Fruit fly (Drosophila melanogaster) whole organism, prepupa: ENCODE results near the gene pzg.

Experiments
- CG10631 ChIP-seq: fragments of 200-800 bp; sonication (Bioruptor generic); optimal IDR thresholded peaks from 2 replicates; lab custom pipeline; 2016; ENCODE audit warnings: missing biosample characterization, missing genetic modification characterization
- CG10669 ChIP-seq: fragments of 200-800 bp; sonication (Bioruptor generic); optimal IDR thresholded peaks from 3 replicates; lab custom pipeline; 2018; ENCODE audit warnings: missing biosample characterization, mild to moderate bottlenecking, missing genetic modification characterization, moderate library complexity
- CG11294 ChIP-seq: fragments of 200-800 bp; sonication (Bioruptor generic); IDR thresholded peaks from 2 replicates; pipeline ENCODE4 v1.3.6; 2022; ENCODE audit warnings: missing biosample characterization, missing genetic modification characterization
- CG11762 ChIP-seq: fragments of 200-800 bp; sonication (Bioruptor generic); optimal IDR thresholded peaks from 3 replicates; lab custom pipeline; 2016; ENCODE audit warnings: missing biosample characterization, missing genetic modification characterization; ENCODE audit not compliant: insufficient read depth
- CG11902 ChIP-seq: fragments of 200-800 bp; sonication (Bioruptor generic); optimal IDR thresholded peaks from 3 replicates; lab custom pipeline; 2016; ENCODE audit warnings: missing biosample characterization, missing genetic modification characterization
- CG32006 ChIP-seq: fragments of 200-800 bp; sonication (Bioruptor generic); optimal IDR thresholded peaks from 3 replicates; lab custom pipeline; 2017; ENCODE audit warnings: missing biosample characterization, mild to moderate bottlenecking, missing genetic modification characterization
- CG34406 ChIP-seq: fragments of 200-800 bp; sonication (Bioruptor generic); optimal IDR thresholded peaks from 3 replicates; lab custom pipeline; 2016; ENCODE audit warnings: missing biosample characterization, missing genetic modification characterization
- CG3919 ChIP-seq: fragments of 200-800 bp; sonication (Bioruptor generic); optimal IDR thresholded peaks from 3 replicates; lab custom pipeline; 2016; ENCODE audit warnings: missing biosample characterization, missing genetic modification characterization
- CG4318 ChIP-seq: fragments of 200-800 bp; sonication (Bioruptor generic); optimal IDR thresholded peaks from 3 replicates; lab custom pipeline; 2017; ENCODE audit warnings: missing biosample characterization, mild to moderate bottlenecking, missing genetic modification characterization
- CG6163 ChIP-seq: fragments of 200-800 bp; sonication (Bioruptor generic); IDR thresholded peaks from 3 replicates; pipeline ENCODE4 v1.3.6; 2022; ENCODE audit warnings: missing biosample characterization, missing genetic modification characterization
- CG6276 ChIP-seq: fragments of 200-800 bp; sonication (Bioruptor generic); optimal IDR thresholded peaks from 2 replicates; lab custom pipeline; 2017; ENCODE audit warnings: missing biosample characterization, mild to moderate bottlenecking, missing genetic modification characterization
- CG6808 ChIP-seq: fragments of 200-800 bp; sonication (Bioruptor generic); optimal IDR thresholded peaks from 3 replicates; lab custom pipeline; 2017; ENCODE audit warnings: missing biosample characterization, missing genetic modification characterization, mild to moderate bottlenecking, moderate library complexity, missing genetic modification reagents
- CG8319 ChIP-seq: fragments of 200-800 bp; sonication (Bioruptor generic); optimal IDR thresholded peaks from 3 replicates; lab custom pipeline; 2016; ENCODE audit warnings: missing biosample characterization, missing genetic modification characterization
- CG8632 ChIP-seq: fragments of 200-800 bp; sonication (Bioruptor generic); optimal IDR thresholded peaks from 3 replicates; lab custom pipeline; 2016; ENCODE audit warnings: missing biosample characterization, missing genetic modification characterization
- Eip75B ChIP-seq: fragments of 200-800 bp; sonication (Bioruptor generic); optimal IDR thresholded peaks from 3 replicates; lab custom pipeline; 2016; ENCODE audit warnings: missing biosample characterization, missing genetic modification characterization
- Eip78C ChIP-seq: fragments of 200-800 bp; sonication (Bioruptor generic); peaks from one replicate; lab custom pipeline; 2016; ENCODE audit warnings: missing biosample characterization, missing genetic modification characterization
- Eip93F ChIP-seq: fragments of 200-800 bp; sonication (Bioruptor generic); optimal IDR thresholded peaks from 2 replicates; lab custom pipeline; 2016; ENCODE audit warnings: missing biosample characterization, mild to moderate bottlenecking, missing genetic modification characterization
- Ets21C ChIP-seq: fragments of 200-800 bp; sonication (Bioruptor generic); optimal IDR thresholded peaks from 3 replicates; lab custom pipeline; 2016; ENCODE audit warnings: missing biosample characterization, missing genetic modification characterization
- Gug ChIP-seq: fragments of 200-800 bp; sonication (Bioruptor generic); IDR thresholded peaks from 2 replicates; pipeline ENCODE4 v1.3.6; 2022; ENCODE audit warnings: missing biosample characterization, missing genetic modification characterization
- Hr38 ChIP-seq: sonication (Bioruptor generic); optimal IDR thresholded peaks from 2 replicates; lab custom pipeline; 2016; ENCODE audit warnings: missing biosample characterization, missing genetic modification characterization
- Hr39 ChIP-seq: fragments of 200-800 bp; sonication (Bioruptor generic); optimal IDR thresholded peaks from 2 replicates; lab custom pipeline; 2016; ENCODE audit warnings: missing biosample characterization, missing genetic modification characterization
- Lpt ChIP-seq: fragments of 200-800 bp; sonication (Bioruptor generic); optimal IDR thresholded peaks from 3 replicates; lab custom pipeline; 2016; ENCODE audit warnings: missing biosample characterization, missing genetic modification characterization
- Sox15 ChIP-seq: fragments of 200-800 bp; sonication (Bioruptor generic); optimal IDR thresholded peaks from 3 replicates; lab custom pipeline; 2016; ENCODE audit warnings: missing biosample characterization, missing genetic modification characterization
- achi ChIP-seq: fragments of 200-800 bp; sonication (Bioruptor generic); optimal IDR thresholded peaks from 3 replicates; lab custom pipeline; 2016; ENCODE audit warnings: missing biosample characterization, missing genetic modification characterization
- acj6 ChIP-seq: fragments of 200-800 bp; sonication (Bioruptor generic); optimal IDR thresholded peaks from 3 replicates; lab custom pipeline; 2016; ENCODE audit warnings: missing biosample characterization, missing genetic modification characterization
- dsx ChIP-seq: fragments of 200-800 bp; optimal IDR thresholded peaks from 3 replicates; lab custom pipeline; 2019; ENCODE audit warnings: missing biosample characterization, mild to moderate bottlenecking, missing genetic modification characterization, moderate library complexity; ENCODE audit not compliant: poor library complexity, severe bottlenecking
- eg ChIP-seq: fragments of 200-800 bp; sonication (Bioruptor generic); IDR thresholded peaks from 3 replicates; pipeline ENCODE4 v1.3.6; 2022; ENCODE audit warnings: missing biosample characterization, missing genetic modification characterization
- fd85E ChIP-seq: fragments of 200-800 bp; sonication (Bioruptor generic); optimal IDR thresholded peaks from 3 replicates; lab custom pipeline; 2016; ENCODE audit warnings: missing biosample characterization, missing genetic modification characterization
- fkh ChIP-seq: fragments of 200-800 bp; sonication (Bioruptor generic); optimal IDR thresholded peaks from 3 replicates; lab custom pipeline; 2017; ENCODE audit warnings: missing biosample characterization, mild to moderate bottlenecking, missing genetic modification characterization, moderate library complexity
- lz ChIP-seq: fragments of 200-800 bp; sonication (Bioruptor generic); optimal IDR thresholded peaks from 3 replicates; lab custom pipeline; 2016; ENCODE audit warnings: missing biosample characterization, missing genetic modification characterization
- spab ChIP-seq: fragments of 200-800 bp; sonication (Bioruptor generic); optimal IDR thresholded peaks from 2 replicates; lab custom pipeline; 2017; ENCODE audit warnings: missing biosample characterization, mild to moderate bottlenecking, missing genetic modification characterization, missing genetic modification reagents
- svp ChIP-seq: fragments of 200-800 bp; sonication (Bioruptor generic); peaks from one replicate; lab custom pipeline; 2016; ENCODE audit warnings: missing biosample characterization, missing genetic modification characterization
- topi ChIP-seq: fragments of 200-800 bp; sonication (Bioruptor generic); optimal IDR thresholded peaks from 3 replicates; lab custom pipeline; 2016; ENCODE audit warnings: missing biosample characterization, missing genetic modification characterization
- vri ChIP-seq: fragments of 200-800 bp; sonication (Bioruptor generic); optimal IDR thresholded peaks from 3 replicates; lab custom pipeline; 2016; ENCODE audit warnings: missing biosample characterization, mild to moderate bottlenecking, missing genetic modification characterization

pzg gene

dm6 chr3L:21276296-21277257 is 9.3 kb upstream of the pzg start (continued):
- no peak for TF ChIP-seq CG4318 (GFP tag; lab: Kevin White, UChicago)
- TF ChIP-seq CG11902 (GFP tag; lab: Kevin White, UChicago): peak; percentile 1
- TF ChIP-seq Eip75B (GFP tag; lab: Kevin White, UChicago): peak; percentile 52
- no peak for TF ChIP-seq Lpt
- peak; percentile 83 for TF ChIP-seq svp
- TF ChIP-seq fkh (GFP tag; lab: Kevin White, UChicago): peak; percentile 81
- TF ChIP-seq eg (GFP tag; lab: Robert Waterston, UW): peak; percentile 42; the same call in 1 of the 3 replicates
- peak; percentile 49 for TF ChIP-seq acj6 (GFP tag; lab: Kevin White, UChicago)
- 0 out of 3 replicates have a peak, but pooled peaks have one; percentile 18 for TF ChIP-seq CG6163 (GFP tag; lab: Robert Waterston, UW)
- peak; percentile 62 for TF ChIP-seq Hr39 (GFP tag; lab: Kevin White, UChicago)
- no peak for TF ChIP-seq Eip93F (GFP tag; lab: Kevin White, UChicago)
- peak; percentile 53 for TF ChIP-seq topi (GFP tag; lab: Kevin White, UChicago)
- TF ChIP-seq achi (GFP tag; lab: Kevin White, UChicago): peak; percentile 28
- no peak for TF ChIP-seq fd85E (GFP tag; lab: Kevin White, UChicago)
- TF ChIP-seq spab: no peak
- no peak for TF ChIP-seq CG8319
- TF ChIP-seq lz (GFP tag; lab: Kevin White, UChicago): peak; percentile 51
- peak; percentile 6 for TF ChIP-seq Sox15 (GFP tag; lab: Kevin White, UChicago)
- TF ChIP-seq Ets21C (GFP tag; lab: Kevin White, UChicago): peak; percentile 48
- TF ChIP-seq Gug (GFP tag; lab: Robert Waterston, UW): no peak
- no peak for TF ChIP-seq CG11762 (GFP tag; lab: Kevin White, UChicago)
- TF ChIP-seq CG11294 (GFP tag; lab: Robert Waterston, UW): no peak
- TF ChIP-seq CG34406: peak; percentile 13
- TF ChIP-seq CG3919: peak; percentile 23
- TF ChIP-seq CG32006: no peak
- no peak for TF ChIP-seq CG6276
- peak; percentile 8 for TF ChIP-seq CG8632 (GFP tag; lab: Kevin White, UChicago)
- no peak for TF ChIP-seq CG10669
- peak; percentile 95 for TF ChIP-seq Eip78C (GFP tag; lab: Kevin White, UChicago)
- peak; percentile 20 for TF ChIP-seq dsx
- TF ChIP-seq CG6808 (GFP tag; lab: Kevin White, UChicago): peak; percentile 34

dm6 chr3L:21277897-21278530 is 7.9 kb upstream of the pzg start:
- TF ChIP-seq Ets21C (GFP tag; lab: Kevin White, UChicago) (no peak), CG34406 (no peak), CG32006 (no peak), Hr38 (GFP tag; lab: Kevin White, UChicago) (no peak), svp (peak; percentile 74), dsx (no peak), Lpt (no peak), Hr39 (GFP tag; lab: Kevin White, UChicago) (no peak), vri (GFP tag; lab: Kevin White, UChicago) (peak; percentile 70)

- TF ChIP-seq Ets21C (GFP tag; lab: Kevin White, UChicago) (no peak), CG10631 (GFP tag; lab: Kevin White, UChicago) (no peak), svp (peak; percentile 59)
Observed at dm6 chr3L:21279168-21279567, 6.7 kb upstream of the pzg start.
